Worm (Caenorhabditis elegans) whole organism, midembryonic: Measurements from ENCODE around the gene arp-11.

Experiments used
- ref-1 ChIP-seq: fragments of 200-800 bp; sonication (Bioruptor generic); conservative IDR thresholded peaks from 2 replicates; pipeline ENCODE4 v1.3.6; 2022; ENCODE audit warnings: missing genetic modification reagents, missing genetic modification characterization, missing compliant biosample characterization
- ztf-23 ChIP-seq: fragments of 200-800 bp; sonication (Bioruptor generic); IDR thresholded peaks from 2 replicates; pipeline ENCODE4 v1.3.6; 2022; ENCODE audit warnings: missing genetic modification reagents, missing genetic modification characterization, missing compliant biosample characterization

ce11 chrIV:7924975-7925828, 23.1 kb upstream of the arp-11 start:
- no peak for TF ChIP-seq ref-1
- no peak for TF ChIP-seq ztf-23 (GFP tag; lab: Robert Waterston, UW)
